Worm (Caenorhabditis elegans) whole organism, L2 larva: Measurements from ENCODE around the gene nspf-3.

Experiments used
- aly-2 ChIP-seq: fragments of 150-350 bp; optimal IDR thresholded peaks from 2 replicates; lab custom pipeline; 2014; ENCODE audit warnings: missing biosample characterization, missing genetic modification characterization
- ceh-82 ChIP-seq: fragments of 150-350 bp; optimal IDR thresholded peaks from 2 replicates; lab custom pipeline; 2014; ENCODE audit warnings: missing biosample characterization, missing genetic modification characterization
- elt-1 ChIP-seq: fragments of 150-350 bp; optimal IDR thresholded peaks from 2 replicates; lab custom pipeline; 2014; ENCODE audit warnings: missing biosample characterization, missing genetic modification characterization
- elt-3 ChIP-seq: sonication (generic microtip); optimal IDR thresholded peaks from 2 replicates; lab custom pipeline; 2017; ENCODE audit warnings: missing biosample characterization, missing genetic modification characterization
- lin-39 ChIP-seq: fragments of 150-350 bp; optimal IDR thresholded peaks from 2 replicates; lab custom pipeline; 2014; ENCODE audit warnings: missing biosample characterization, missing genetic modification reagents, missing genetic modification characterization
- nhr-25 ChIP-seq: fragments of 150-350 bp; sonication (generic microtip); optimal IDR thresholded peaks from 3 replicates; lab custom pipeline; 2014; ENCODE audit warnings: missing biosample characterization, missing genetic modification characterization
- nhr-77 ChIP-seq: fragments of 150-350 bp; optimal IDR thresholded peaks from 2 replicates; lab custom pipeline; 2014; ENCODE audit warnings: missing biosample characterization, missing genetic modification characterization
- sma-3 ChIP-seq: sonication (generic microtip); optimal IDR thresholded peaks from 2 replicates; lab custom pipeline; 2016; ENCODE audit warnings: missing genetic modification reagents, missing genetic modification characterization, missing compliant biosample characterization
- snpc-4 ChIP-seq: fragments of 150-350 bp; optimal IDR thresholded peaks from 2 replicates; lab custom pipeline; 2014; ENCODE audit warnings: missing biosample characterization, missing genetic modification characterization
- zag-1 ChIP-seq: fragments of 150-350 bp; optimal IDR thresholded peaks from 2 replicates; lab custom pipeline; 2014; ENCODE audit warnings: missing biosample characterization, missing genetic modification characterization

DNA sequence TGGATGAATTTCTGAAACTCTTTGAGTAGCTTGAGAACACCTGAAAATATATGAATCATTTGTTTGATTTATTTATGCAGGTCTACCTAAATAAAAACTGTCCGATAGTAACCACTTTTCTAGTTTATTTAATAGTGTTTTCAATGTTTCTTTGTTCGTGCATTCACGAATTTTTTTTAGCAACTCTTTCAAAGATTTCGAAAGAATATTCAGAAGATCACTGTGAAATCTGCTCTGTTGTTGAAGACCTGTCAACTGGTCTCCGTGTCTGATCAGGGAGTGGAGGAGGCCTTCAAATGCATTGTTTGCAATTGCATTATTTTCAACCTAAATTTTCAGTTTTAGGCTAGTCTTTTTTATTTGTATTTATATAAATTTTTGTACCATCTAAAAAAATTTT lies 20.0 kb upstream of the nspf-3 start, which contains the start of gene T05A8.1:
- TF ChIP-seq nhr-77 (tag; lab: Kevin White, UChicago) (no peak), nhr-25 (tag; lab: Kevin White, UChicago) (no peak), ceh-82 (no peak), sma-3 (GFP tag; lab: Kevin White, UChicago) (no peak), elt-1 (tag; lab: Kevin White, UChicago) (no peak), lin-39 (no peak), snpc-4 (tag; lab: Kevin White, UChicago) (no peak), zag-1 (no peak), elt-3 (tag; lab: Kevin White, UChicago) (no peak), aly-2 (no peak)
